Fruit fly (Drosophila melanogaster): Measurements from ENCODE around the gene CG31523.

DNA sequence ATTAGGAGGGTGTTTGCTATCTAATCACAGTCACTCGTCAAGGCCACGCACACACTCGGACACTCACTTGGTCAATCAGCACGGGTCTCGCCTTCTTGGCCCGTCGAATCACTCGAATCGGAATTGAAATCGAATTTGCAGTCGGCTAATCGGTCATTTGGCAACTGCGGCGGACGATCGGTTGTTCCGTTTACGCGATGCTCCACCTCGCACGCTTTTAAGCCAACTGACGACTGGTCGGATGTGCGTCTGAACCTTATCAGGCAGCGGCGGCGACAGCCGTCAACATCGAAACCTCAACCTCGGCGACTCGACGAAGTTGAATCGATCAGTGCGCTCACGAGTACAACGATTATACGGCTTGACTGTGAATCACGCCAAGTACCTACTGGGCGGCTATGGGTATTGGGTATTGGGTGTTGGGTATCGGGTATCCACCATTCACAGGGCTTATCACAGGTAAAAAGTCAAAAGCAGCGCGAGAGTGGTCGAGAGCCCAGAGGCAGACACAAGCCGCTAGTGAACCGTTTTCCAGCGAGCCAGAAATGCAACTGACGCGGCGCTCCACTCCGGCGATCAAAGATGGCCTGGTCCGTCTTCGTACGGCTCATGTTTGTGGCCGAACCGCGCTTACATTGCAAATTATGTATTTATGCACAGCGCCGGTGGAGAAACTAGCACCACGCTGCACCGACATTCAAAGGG, 7.8 kb downstream of the CG31523 start:
- TF ChIP-seq CG8478 (optimal IDR thresholded peaks at IDR 0.05) (no peak), CTCF (optimal IDR thresholded peaks at IDR 0.05) (no peak)
